Fruit fly (Drosophila melanogaster): Measurements from ENCODE around the gene CG46440.

Gene CG46440

dm6 chrX:15857601-15858284 is at the start of gene CG46440, which contains the start of gene Myb:
Gene CG46440 (minus strand): TSS chrX:15857823.
Gene Myb (minus strand): TSS chrX:15857823.
- TF ChIP-seq CG8478 (optimal IDR thresholded peaks at IDR 0.05) = no peak
- peak; percentile 3 to 25 for TF ChIP-seq CTCF (optimal IDR thresholded peaks at IDR 0.05)

DNA sequence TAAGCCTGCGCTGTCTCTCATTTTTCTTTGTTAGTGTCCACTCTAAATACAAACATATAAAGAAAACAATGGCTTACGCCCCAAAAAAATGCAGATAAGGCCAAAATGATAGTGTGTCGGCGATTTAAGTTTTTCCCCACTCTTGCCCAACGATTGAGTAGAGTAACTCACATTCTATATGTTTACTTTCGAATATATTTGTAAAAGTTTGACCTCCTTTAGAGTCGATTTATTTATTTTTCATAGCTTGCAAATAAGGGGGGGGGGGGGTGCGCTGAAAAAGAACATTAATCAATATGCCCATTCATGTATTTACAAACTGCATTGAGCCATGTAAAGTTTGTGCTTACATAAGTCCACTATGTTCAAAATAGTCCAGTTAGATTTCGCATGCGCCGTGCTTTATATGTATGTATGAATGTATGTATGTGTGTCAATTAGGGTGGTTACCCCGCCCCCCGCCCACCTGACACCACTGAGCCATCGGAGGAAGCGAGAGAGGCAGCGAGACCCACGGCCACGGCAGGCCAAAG is 36.2 kb upstream of the CG46440 start:
- no peak for TF ChIP-seq CTCF (optimal IDR thresholded peaks at IDR 0.05)

DNA sequence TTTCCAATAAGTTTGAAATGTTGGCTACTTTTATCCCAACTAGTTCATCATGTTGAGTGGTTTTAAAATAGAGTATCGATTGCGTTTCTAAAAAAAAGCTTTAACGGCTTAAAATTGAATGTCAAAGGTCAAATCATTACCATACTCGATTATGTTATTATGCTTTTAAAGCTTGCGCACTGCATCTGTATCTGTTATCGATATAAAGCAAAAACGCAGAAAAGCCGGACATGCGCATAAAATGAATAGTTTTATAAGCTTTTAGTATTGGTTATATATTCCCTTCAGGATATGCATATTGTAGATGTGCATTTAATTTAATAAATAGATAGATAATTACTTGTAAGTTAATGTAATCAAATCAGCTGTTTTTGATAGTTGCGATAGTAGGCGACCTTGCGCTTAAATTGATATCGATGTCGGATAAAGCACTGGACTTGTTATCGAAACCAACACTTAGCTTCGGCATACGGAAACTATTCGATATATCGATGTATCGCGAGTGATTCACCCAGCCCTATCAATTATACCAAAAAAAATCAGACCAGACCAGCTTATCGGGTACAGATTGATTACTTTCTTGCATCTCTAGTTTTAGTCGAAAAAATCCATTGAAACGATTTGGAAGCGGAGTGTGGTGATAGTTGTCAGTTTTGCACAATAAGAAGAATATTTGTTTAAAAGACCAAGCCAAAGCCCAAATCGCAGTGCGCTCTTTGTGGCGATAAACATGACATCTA is 34.2 kb upstream of the CG46440 start, which contains the start of gene shi:
Gene shi (plus strand): TSS at position 511 of the 740 bp plus-strand sequence.
- no peak for TF ChIP-seq CTCF (optimal IDR thresholded peaks at IDR 0.05)
- no peak for TF ChIP-seq CG8478 (optimal IDR thresholded peaks at IDR 0.05)

dm6 chrX:15889780-15890608 is 32.4 kb upstream of the CG46440 start, which contains the start of the genes MSBP and CG15916:
Gene MSBP (minus strand): TSS chrX:15890109.
Gene CG15916 (plus strand): TSS chrX:15890589.
- TF ChIP-seq CG8478 (optimal IDR thresholded peaks at IDR 0.05) = no peak
- TF ChIP-seq CTCF (optimal IDR thresholded peaks at IDR 0.05) = no peak

dm6 chrX:15888763-15889162 is 31.1 kb upstream of the CG46440 start:
- TF ChIP-seq CTCF (optimal IDR thresholded peaks at IDR 0.05) (no peak), CG8478 (optimal IDR thresholded peaks at IDR 0.05) (no peak)

dm6 chrX:15887247-15887616 is 29.6 kb upstream of the CG46440 start, which contains the start of gene tay:
Gene tay (minus strand): TSS chrX:15887311.
- TF ChIP-seq CG8478 (optimal IDR thresholded peaks at IDR 0.05) (no peak), CTCF (optimal IDR thresholded peaks at IDR 0.05) (peak in 1 of 2 experiments; percentile 33)

dm6 chrX:15886411-15887246 is 29.0 kb upstream of the CG46440 start:
- TF ChIP-seq CG8478 (optimal IDR thresholded peaks at IDR 0.05) (no peak), CTCF (optimal IDR thresholded peaks at IDR 0.05) (peak in 1 of 2 experiments; percentile 3)

dm6 chrX:15875569-15875968 is 17.9 kb upstream of the CG46440 start:
- TF ChIP-seq CTCF (optimal IDR thresholded peaks at IDR 0.05) (no peak), CG8478 (optimal IDR thresholded peaks at IDR 0.05) (no peak)

- TF ChIP-seq CG8478 (optimal IDR thresholded peaks at IDR 0.05) (no peak), CTCF (optimal IDR thresholded peaks at IDR 0.05) (no peak)
Measured at dm6 chrX:15874437-15874836, 16.8 kb upstream of the CG46440 start.

- TF ChIP-seq CG8478 (optimal IDR thresholded peaks at IDR 0.05) = no peak
- TF ChIP-seq CTCF (optimal IDR thresholded peaks at IDR 0.05) = no peak
Measured at dm6 chrX:15870777-15871757, 13.4 kb upstream of the CG46440 start.

- TF ChIP-seq CG8478 (optimal IDR thresholded peaks at IDR 0.05) (no peak), CTCF (optimal IDR thresholded peaks at IDR 0.05) (no peak)
Measured at dm6 chrX:15869843-15870242, 12.2 kb upstream of the CG46440 start, which contains the start of gene CG16952. Gene CG16952 (plus strand): TSS chrX:15870183.

DNA sequence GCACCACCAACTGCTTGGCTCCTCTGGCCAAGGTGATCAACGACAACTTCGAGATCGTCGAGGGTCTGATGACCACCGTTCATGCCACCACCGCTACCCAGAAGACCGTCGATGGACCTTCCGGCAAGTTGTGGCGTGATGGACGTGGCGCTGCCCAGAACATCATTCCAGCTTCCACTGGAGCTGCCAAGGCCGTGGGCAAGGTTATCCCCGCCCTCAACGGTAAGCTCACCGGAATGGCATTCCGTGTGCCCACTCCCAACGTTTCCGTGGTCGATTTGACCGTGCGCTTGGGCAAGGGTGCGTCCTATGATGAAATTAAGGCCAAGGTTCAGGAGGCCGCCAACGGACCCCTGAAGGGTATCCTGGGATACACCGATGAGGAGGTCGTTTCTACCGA is 11.2 kb upstream of the CG46440 start:
- TF ChIP-seq CTCF (optimal IDR thresholded peaks at IDR 0.05) = no peak
- TF ChIP-seq CG8478 (optimal IDR thresholded peaks at IDR 0.05) = no peak

DNA sequence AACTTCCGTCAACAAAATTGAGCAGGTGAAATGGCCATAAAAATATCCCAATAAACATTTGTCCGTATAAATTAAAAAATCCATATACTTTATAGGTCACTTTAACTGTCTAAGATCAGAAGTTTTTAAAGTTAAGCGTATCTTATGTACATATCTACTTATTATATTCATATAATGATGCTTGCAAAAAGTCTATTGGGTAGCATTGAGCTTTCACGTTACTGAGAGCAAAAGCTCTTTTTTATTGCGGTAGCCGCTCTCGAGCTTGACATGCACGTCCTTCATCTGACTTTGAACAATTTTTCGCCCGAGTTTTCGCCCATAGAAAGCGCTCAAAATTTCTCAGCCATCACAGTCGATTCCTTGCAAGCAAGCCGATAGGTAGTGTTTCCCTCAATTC is 10.2 kb upstream of the CG46440 start, which contains the start of gene Gapdh2:
Gene Gapdh2 (plus strand): TSS at position 283 of the 400 bp plus-strand sequence.
- TF ChIP-seq CG8478 (optimal IDR thresholded peaks at IDR 0.05) = no peak
- no peak for TF ChIP-seq CTCF (optimal IDR thresholded peaks at IDR 0.05)
